Worm (Caenorhabditis elegans) whole organism, L4/young adult: ENCODE data around the gene F22E5.11.
"Not testable (repeated sequence)": the region's sequence is repeated elsewhere in the genome, so short reads cannot be mapped to it uniquely, and the experiment has no call there.

Source experiments
- W03F9.2 ChIP-seq: fragments of 150-350 bp; optimal IDR thresholded peaks from 2 replicates; lab custom pipeline; 2014; ENCODE audit warnings: missing biosample characterization, missing genetic modification characterization
- dao-5 ChIP-seq: sonication (generic microtip); optimal IDR thresholded peaks from 2 replicates; lab custom pipeline; 2016; ENCODE audit warnings: missing genotype, missing genetic modification characterization, moderate library complexity, missing compliant biosample characterization
- him-1 ChIP-seq: sonication (generic microtip); optimal IDR thresholded peaks from 2 replicates; lab custom pipeline; 2016; ENCODE audit warnings: missing genotype, missing genetic modification reagents, missing genetic modification characterization, missing compliant biosample characterization

DNA sequence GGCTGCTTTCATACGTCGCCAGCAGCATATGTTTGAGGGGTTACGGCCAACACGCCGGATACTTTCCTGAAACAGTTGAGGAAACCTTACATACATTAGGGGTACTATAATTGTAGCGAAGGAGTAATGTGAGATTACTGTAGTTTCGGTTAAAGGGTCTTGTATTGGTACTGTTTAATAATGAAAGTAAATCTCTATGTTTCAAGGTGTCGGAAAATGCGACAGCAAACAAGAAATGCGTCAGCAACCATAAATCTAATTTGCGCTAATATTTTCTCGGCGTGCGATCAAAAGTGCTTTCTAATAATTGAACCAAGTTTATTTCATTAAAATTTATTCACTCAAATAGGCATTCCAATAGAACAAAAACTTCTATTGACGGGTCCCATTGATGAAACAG is 27.9 kb upstream of the F22E5.11 start, which contains the start of gene sri-57:
- TF ChIP-seq him-1, W03F9.2, dao-5 (tag; lab: Kevin White, UChicago): not testable (repeated sequence)
